Worm (Caenorhabditis elegans): Measurements from ENCODE around the gene unc-86.

ce11 chrIII:8245591-8245990, 29.5 kb upstream of the unc-86 start, which contains the start of gene C02F5.3:
- TF ChIP-seq elt-3 (tag; optimal IDR thresholded peaks at IDR 0.05): no peak
- no peak for TF ChIP-seq nhr-12 (tag; optimal IDR thresholded peaks at IDR 0.05)
- no peak for TF ChIP-seq sptf-1 (tag; optimal IDR thresholded peaks at IDR 0.05)
- TF ChIP-seq elt-1 (tag; optimal IDR thresholded peaks at IDR 0.05; ENCODE audit: borderline replicate concordance, insufficient read depth): no peak
- no peak for TF ChIP-seq pha-4 (tag; optimal IDR thresholded peaks at IDR 0.05)
- TF ChIP-seq unc-39 (tag; optimal IDR thresholded peaks at IDR 0.05): no peak
- no peak for TF ChIP-seq lin-32 (GFP tag; optimal IDR thresholded peaks at IDR 0.05)
- TF ChIP-seq nhr-237 (tag; optimal IDR thresholded peaks at IDR 0.05): no peak
- no peak for TF ChIP-seq mls-2 (tag; optimal IDR thresholded peaks at IDR 0.05)
- TF ChIP-seq bed-3 (GFP tag; optimal IDR thresholded peaks at IDR 0.05): no peak
- no peak for TF ChIP-seq nhr-28 (tag; optimal IDR thresholded peaks at IDR 0.05)
- TF ChIP-seq nhr-76 (tag; optimal IDR thresholded peaks at IDR 0.05): no peak
- TF ChIP-seq ztf-11 (tag; optimal IDR thresholded peaks at IDR 0.05): no peak

Measured in whole organism, mixed stage, embryonic.